Worm (Caenorhabditis elegans) whole organism, L3 larva: ENCODE measurements around the gene T06C12.14.
A peak's percentile ranks its signal among the peaks of the same experiment; 100 is the strongest.
"Not testable (repeated sequence)": the region's sequence is repeated elsewhere in the genome, so short reads cannot be mapped to it uniquely, and the experiment has no call there.

Source experiments
- ZK546.5 ChIP-seq: sonication (generic microtip); optimal IDR thresholded peaks from 2 replicates; lab custom pipeline; 2017; ENCODE audit warnings: missing biosample characterization, missing genetic modification characterization
- aly-2 ChIP-seq: fragments of 150-350 bp; optimal IDR thresholded peaks from 2 replicates; lab custom pipeline; 2014; ENCODE audit warnings: missing biosample characterization, missing genetic modification characterization
- ceh-16 ChIP-seq: sonication (generic microtip); optimal IDR thresholded peaks from 2 replicates; lab custom pipeline; 2017; ENCODE audit warnings: missing biosample characterization, missing genetic modification characterization
- ceh-82 ChIP-seq: fragments of 150-350 bp; optimal IDR thresholded peaks from 2 replicates; lab custom pipeline; 2014; ENCODE audit warnings: missing biosample characterization, missing genetic modification characterization
- ceh-9 ChIP-seq: sonication (generic microtip); optimal IDR thresholded peaks from 2 replicates; lab custom pipeline; 2018; ENCODE audit warnings: missing biosample characterization, missing genetic modification characterization
- daf-12 ChIP-seq: fragments of 150-350 bp; optimal IDR thresholded peaks from 2 replicates; lab custom pipeline; 2014; ENCODE audit warnings: missing biosample characterization, missing genetic modification reagents, missing genetic modification characterization
- egl-27 ChIP-seq: sonication (generic microtip); optimal IDR thresholded peaks from 4 replicates; lab custom pipeline; 2017; ENCODE audit warnings: missing biosample characterization, missing genetic modification reagents, missing genetic modification characterization
- egl-5 ChIP-seq: fragments of 150-350 bp; optimal IDR thresholded peaks from 2 replicates; lab custom pipeline; 2017; ENCODE audit warnings: missing biosample characterization, missing genetic modification reagents, missing genetic modification characterization, inconsistent platforms
- elt-2 ChIP-seq: sonication (generic microtip); optimal IDR thresholded peaks from 2 replicates; lab custom pipeline; 2016; ENCODE audit warnings: missing genetic modification reagents, mild to moderate bottlenecking, missing genetic modification characterization, missing compliant biosample characterization
- elt-3 ChIP-seq, 3 experiments: fragments of 150-350 bp in 1 of 3; sonication (generic microtip) in 2 of 3; optimal IDR thresholded peaks; 2 replicates in 2 of 3; 4 replicates in 1 of 3; lab custom pipeline; 2014 to 2017; ENCODE audit warnings: missing biosample characterization in 3 of 3, missing genetic modification characterization in 3 of 3
- eor-1 ChIP-seq, 2 experiments: fragments of 150-350 bp; optimal IDR thresholded peaks; 2 replicates each; lab custom pipeline; 2014 to 2018; ENCODE audit warnings: missing biosample characterization in 2 of 2, missing genetic modification characterization in 2 of 2
- fos-1 ChIP-seq: fragments of 150-350 bp; optimal IDR thresholded peaks from 2 replicates; lab custom pipeline; 2014; ENCODE audit warnings: missing biosample characterization, missing genetic modification characterization
- hmg-11 ChIP-seq: sonication (generic microtip); optimal IDR thresholded peaks from 2 replicates; lab custom pipeline; 2016; ENCODE audit warnings: missing genetic modification characterization, missing compliant biosample characterization
- lin-15B ChIP-seq: fragments of 150-350 bp; optimal IDR thresholded peaks from 2 replicates; lab custom pipeline; 2014; ENCODE audit warnings: missing biosample characterization, missing genetic modification characterization
- lin-39 ChIP-seq: fragments of 150-350 bp; optimal IDR thresholded peaks from 2 replicates; lab custom pipeline; 2018; ENCODE audit warnings: missing biosample characterization, missing genetic modification reagents, missing genetic modification characterization
- lsy-12 ChIP-seq: sonication (generic microtip); optimal IDR thresholded peaks from 2 replicates; lab custom pipeline; 2016; ENCODE audit warnings: mild to moderate bottlenecking, missing genetic modification characterization, missing compliant biosample characterization
- nfya-1 ChIP-seq: sonication (generic microtip); optimal IDR thresholded peaks from 2 replicates; lab custom pipeline; 2017; ENCODE audit warnings: missing genetic modification characterization, mild to moderate bottlenecking, missing compliant biosample characterization, antibody characterized with exemption, moderate library complexity; ENCODE audit not compliant: insufficient read depth
- nhr-11 ChIP-seq: fragments of 150-350 bp; optimal IDR thresholded peaks from 2 replicates; lab custom pipeline; 2014; ENCODE audit warnings: missing biosample characterization, missing genetic modification characterization
- nhr-12 ChIP-seq: fragments of 150-350 bp; optimal IDR thresholded peaks from 2 replicates; lab custom pipeline; 2014; ENCODE audit warnings: missing biosample characterization, missing genetic modification characterization
- nhr-23 ChIP-seq: fragments of 150-350 bp; optimal IDR thresholded peaks from 2 replicates; lab custom pipeline; 2014; ENCODE audit warnings: missing biosample characterization, missing genetic modification reagents, missing genetic modification characterization
- nhr-237 ChIP-seq: fragments of 150-350 bp; optimal IDR thresholded peaks from 2 replicates; lab custom pipeline; 2014; ENCODE audit warnings: missing biosample characterization, missing genetic modification characterization
- nhr-25 ChIP-seq: sonication (generic microtip); optimal IDR thresholded peaks from 2 replicates; lab custom pipeline; 2017; ENCODE audit warnings: missing biosample characterization, missing genetic modification characterization
- nhr-43 ChIP-seq: sonication (generic microtip); optimal IDR thresholded peaks from 2 replicates; lab custom pipeline; 2016; ENCODE audit warnings: mild to moderate bottlenecking, missing genetic modification characterization, missing compliant biosample characterization; ENCODE audit not compliant: poor library complexity, severe bottlenecking
- nhr-67 ChIP-seq: fragments of 150-350 bp; optimal IDR thresholded peaks from 2 replicates; lab custom pipeline; 2014; ENCODE audit warnings: missing biosample characterization, missing genetic modification characterization
- nhr-76 ChIP-seq: fragments of 150-350 bp; sonication (generic microtip); optimal IDR thresholded peaks from 5 replicates; lab custom pipeline; 2014; ENCODE audit warnings: missing biosample characterization, missing genetic modification characterization
- nhr-77 ChIP-seq: fragments of 150-350 bp; optimal IDR thresholded peaks from 2 replicates; lab custom pipeline; 2014; ENCODE audit warnings: missing biosample characterization, missing genetic modification characterization
- pha-4 ChIP-seq: fragments of 150-350 bp; optimal IDR thresholded peaks from 2 replicates; lab custom pipeline; 2014; ENCODE audit warnings: missing biosample characterization, missing genetic modification reagents, missing genetic modification characterization
- sea-2 ChIP-seq: fragments of 150-350 bp; sonication (generic microtip); optimal IDR thresholded peaks from 4 replicates; lab custom pipeline; 2014; ENCODE audit warnings: missing biosample characterization, missing genetic modification reagents, missing genetic modification characterization
- skn-1 ChIP-seq: fragments of 150-350 bp; optimal IDR thresholded peaks from 2 replicates; lab custom pipeline; 2014; ENCODE audit warnings: missing biosample characterization, missing genetic modification characterization
- snpc-4 ChIP-seq: fragments of 150-350 bp; optimal IDR thresholded peaks from 2 replicates; lab custom pipeline; 2014; ENCODE audit warnings: missing biosample characterization, missing genetic modification characterization
- tbx-2 ChIP-seq: sonication (generic microtip); optimal IDR thresholded peaks from 2 replicates; lab custom pipeline; 2016; ENCODE audit warnings: mild to moderate bottlenecking, missing genetic modification characterization, missing compliant biosample characterization
- unc-39 ChIP-seq: sonication (generic microtip); optimal IDR thresholded peaks from 4 replicates; lab custom pipeline; 2017; ENCODE audit warnings: missing biosample characterization, missing genetic modification characterization
- zag-1 ChIP-seq: fragments of 150-350 bp; optimal IDR thresholded peaks from 2 replicates; lab custom pipeline; 2014; ENCODE audit warnings: missing biosample characterization, missing genetic modification characterization
- ztf-11 ChIP-seq: fragments of 150-350 bp; optimal IDR thresholded peaks from 2 replicates; lab custom pipeline; 2014; ENCODE audit warnings: missing biosample characterization, missing genetic modification characterization
- ztf-4 ChIP-seq: fragments of 150-350 bp; optimal IDR thresholded peaks from 2 replicates; lab custom pipeline; 2014; ENCODE audit warnings: missing biosample characterization, missing genetic modification characterization

T06C12.14 gene

DNA sequence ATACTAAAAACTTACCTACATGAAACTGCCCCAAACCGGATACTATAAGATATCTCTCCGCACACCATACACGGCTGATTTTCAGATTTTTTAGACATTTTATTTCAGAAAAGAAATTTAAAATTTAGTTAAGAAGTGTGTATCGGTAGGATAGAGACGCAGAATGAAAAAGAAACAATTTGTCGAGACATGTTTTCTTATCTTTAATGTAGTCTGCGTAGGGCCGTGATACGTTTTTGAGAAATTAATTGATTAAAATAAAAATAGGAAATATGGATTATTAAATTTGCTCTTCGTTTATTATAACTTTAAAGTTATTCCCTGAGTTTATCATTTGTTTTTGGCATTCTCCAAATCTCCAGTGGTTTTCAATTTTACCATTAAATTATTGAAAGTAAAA lies 24.5 kb downstream of the T06C12.14 start, which contains the start of gene nhr-108:
TSS of gene nhr-108 (minus strand) at position 166 of the 400 bp plus-strand sequence.
- no peak for TF ChIP-seq nhr-23 (tag; lab: Kevin White, UChicago)
- no peak for TF ChIP-seq zag-1 (tag; lab: Kevin White, UChicago)
- no peak for TF ChIP-seq nfya-1 (tag; lab: Kevin White, UChicago)
- TF ChIP-seq egl-5 (tag; lab: Kevin White, UChicago), result no peak
- TF ChIP-seq elt-2 (tag; lab: Kevin White, UChicago), result peak; percentile 42

- TF ChIP-seq ceh-16 (tag; lab: Kevin White, UChicago) (no peak), tbx-2 (no peak), snpc-4 (tag; lab: Kevin White, UChicago) (no peak), ZK546.5 (tag; lab: Kevin White, UChicago) (no peak), fos-1 (tag; lab: Kevin White, UChicago) (no peak), nhr-11 (tag; lab: Kevin White, UChicago) (no peak), lsy-12 (tag; lab: Kevin White, UChicago) (no peak), nhr-23 (tag; lab: Kevin White, UChicago) (no peak), nhr-12 (tag; lab: Kevin White, UChicago) (no peak), ceh-9 (tag; lab: Kevin White, UChicago) (no peak), nhr-237 (tag; lab: Kevin White, UChicago) (no peak), lin-15B (no peak), pha-4 (tag; lab: Kevin White, UChicago) (no peak), ztf-11 (tag; lab: Kevin White, UChicago) (no peak), nhr-25 (tag; lab: Kevin White, UChicago) (no peak), daf-12 (tag; lab: Kevin White, UChicago) (no peak), nhr-67 (tag; lab: Kevin White, UChicago) (no peak), nhr-76 (tag; lab: Kevin White, UChicago) (no peak)
These were observed 28.5 kb downstream of the T06C12.14 start, which contains the start of gene pzf-1 for ce11 chrV:15928325-15928724. Gene pzf-1 (minus strand): TSS chrV:15928425.

DNA sequence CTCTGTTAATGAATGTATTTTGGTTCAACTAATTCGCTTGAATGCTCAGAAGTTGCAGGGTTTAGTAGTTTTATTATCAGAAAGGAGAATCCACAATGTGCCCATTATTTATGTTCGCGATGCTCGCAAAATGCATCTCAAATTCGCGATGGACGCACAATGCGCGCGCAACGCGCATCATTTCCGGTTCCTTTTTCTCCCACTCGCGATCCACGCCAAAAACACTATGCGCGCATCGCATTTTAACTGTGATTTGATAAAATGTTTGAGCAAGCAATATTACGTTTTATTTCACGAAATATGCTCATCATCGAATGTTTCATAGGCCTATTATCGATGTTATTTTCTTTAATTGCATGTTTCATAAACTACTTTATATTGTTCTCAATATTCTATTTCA lies 30.1 kb downstream of the T06C12.14 start, which contains the start of gene srbc-77:
TSS of gene srbc-77 (plus strand) at position 301 of the 400 bp plus-strand sequence.
- not testable (repeated sequence) for TF ChIP-seq nhr-67, skn-1, snpc-4 (tag; lab: Kevin White, UChicago)

DNA sequence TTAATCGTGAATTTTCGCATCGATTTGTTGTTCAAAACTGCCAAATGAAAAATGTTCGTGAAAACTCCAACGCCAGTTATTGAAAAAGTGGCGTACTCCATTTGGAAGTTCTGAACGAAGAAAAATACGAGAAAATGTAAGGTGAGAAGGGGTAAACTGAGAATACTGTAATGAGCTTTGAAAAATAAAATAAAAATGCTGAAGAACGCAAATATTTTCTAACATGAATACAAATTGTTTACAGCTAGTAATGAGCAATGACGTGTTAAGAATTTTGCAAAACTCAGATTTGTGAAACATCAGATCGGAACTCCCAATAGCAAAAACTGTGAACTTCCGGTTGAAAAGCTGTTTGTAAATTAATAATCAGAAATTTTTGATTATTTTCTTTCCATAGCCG lies 32.6 kb downstream of the T06C12.14 start, which contains the start of gene srw-26:
TSS of gene srw-26 (minus strand) at position 101 of the 400 bp plus-strand sequence.
- no peak for TF ChIP-seq lsy-12 (tag; lab: Kevin White, UChicago)
- TF ChIP-seq daf-12 (tag; lab: Kevin White, UChicago), result no peak
- TF ChIP-seq nhr-67 (tag; lab: Kevin White, UChicago), result no peak
- TF ChIP-seq tbx-2, result no peak
- TF ChIP-seq pha-4 (tag; lab: Kevin White, UChicago), result no peak
- no peak for TF ChIP-seq egl-27 (tag; lab: Kevin White, UChicago)
- no peak for TF ChIP-seq aly-2 (tag; lab: Kevin White, UChicago)
- no peak for TF ChIP-seq ceh-82 (tag; lab: Kevin White, UChicago)
- TF ChIP-seq unc-39, result no peak
- TF ChIP-seq nfya-1 (tag; lab: Kevin White, UChicago), result no peak
- no peak for TF ChIP-seq hmg-11 (tag; lab: Kevin White, UChicago)
- TF ChIP-seq ceh-9 (tag; lab: Kevin White, UChicago), result no peak
- no peak for TF ChIP-seq lin-39 (tag; lab: Kevin White, UChicago)
- no peak for TF ChIP-seq ceh-16 (tag; lab: Kevin White, UChicago)
- no peak for TF ChIP-seq nhr-43
- TF ChIP-seq nhr-77 (tag; lab: Kevin White, UChicago), result no peak

DNA sequence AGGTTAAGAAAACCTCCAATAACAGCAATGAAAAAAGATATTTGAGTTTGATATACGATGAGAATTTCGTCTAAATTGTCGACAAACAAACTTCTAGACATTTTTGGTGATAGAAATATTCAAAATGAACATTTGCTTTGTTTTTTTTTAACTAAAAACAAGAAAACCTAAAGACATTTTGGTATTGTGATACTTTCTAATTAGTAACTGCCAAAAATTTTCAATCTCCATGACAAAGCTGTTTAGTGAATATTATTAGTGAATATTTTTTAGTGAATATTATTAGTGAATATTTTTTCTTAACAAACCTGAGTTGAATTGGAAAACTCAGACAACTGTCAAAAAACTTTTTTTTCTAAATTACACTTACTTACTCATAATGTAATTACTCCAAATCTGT lies 40.5 kb downstream of the T06C12.14 start, which contains the start of gene srw-55:
TSS of gene srw-55 (minus strand) at position 101 of the 400 bp plus-strand sequence.
- TF ChIP-seq lin-15B, result no peak

DNA sequence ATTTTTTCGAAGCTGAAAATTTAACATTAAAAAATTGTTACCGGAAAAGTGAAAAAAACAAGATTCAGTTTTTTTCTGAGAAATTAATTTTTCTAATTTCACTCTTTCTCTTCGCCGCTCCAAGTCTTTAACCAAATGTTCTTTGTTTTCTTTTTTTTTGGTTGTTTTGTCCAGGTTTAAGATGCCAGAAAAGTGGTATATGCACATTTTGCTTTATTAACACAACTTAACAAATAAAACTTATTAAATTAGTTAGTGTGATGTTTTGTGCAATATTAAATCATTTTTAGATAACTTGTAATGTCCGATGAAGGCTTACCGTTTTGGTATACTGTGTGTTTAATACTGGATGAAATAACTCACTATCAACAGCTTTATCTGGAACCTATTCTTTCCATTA lies 43.3 kb downstream of the T06C12.14 start, which contains the start of gene srw-53:
TSS of gene srw-53 (plus strand) at position 301 of the 400 bp plus-strand sequence.
- TF ChIP-seq nhr-23 (tag; lab: Kevin White, UChicago) (no peak), fos-1 (tag; lab: Kevin White, UChicago) (no peak), unc-39 (no peak), ztf-4 (no peak), lsy-12 (tag; lab: Kevin White, UChicago) (no peak), sea-2 (GFP tag; lab: Kevin White, UChicago) (no peak), eor-1 (tag; optimal IDR thresholded peaks at IDR 0.05; lab: Kevin White, UChicago) (no peak), elt-3 (tag; optimal IDR thresholded peaks at IDR 0.05; lab: Kevin White, UChicago) (no peak)
